Worm (Caenorhabditis elegans) whole organism, L1 larva: ENCODE measurements around the gene lec-10.
A peak's percentile ranks its signal among the peaks of the same experiment; 100 is the strongest.

Experiments
- C04F5.9 ChIP-seq: sonication (generic microtip); optimal IDR thresholded peaks from 2 replicates; lab custom pipeline; 2016; ENCODE audit warnings: missing genetic modification characterization, missing compliant biosample characterization
- C16A3.4 ChIP-seq: fragments of 150-350 bp; optimal IDR thresholded peaks from 2 replicates; lab custom pipeline; 2014; ENCODE audit warnings: missing biosample characterization, missing genetic modification characterization
- C34B4.2 ChIP-seq: sonication (generic microtip); optimal IDR thresholded peaks from 2 replicates; lab custom pipeline; 2017; ENCODE audit warnings: mild to moderate bottlenecking, missing genetic modification characterization, missing compliant biosample characterization
- Y116A8C.19 ChIP-seq: sonication (generic microtip); optimal IDR thresholded peaks from 2 replicates; lab custom pipeline; 2016; ENCODE audit warnings: missing compliant biosample characterization, missing genetic modification characterization, borderline replicate concordance
- aha-1 ChIP-seq: fragments of 150-350 bp; optimal IDR thresholded peaks from 2 replicates; lab custom pipeline; 2014; ENCODE audit warnings: missing biosample characterization, missing genetic modification characterization
- ceh-63 ChIP-seq: fragments of 200-800 bp; sonication (Bioruptor generic); optimal IDR thresholded peaks from 2 replicates; lab custom pipeline; 2018; ENCODE audit warnings: mild to moderate bottlenecking, missing genetic modification characterization, missing compliant biosample characterization
- ceh-90 ChIP-seq: sonication (generic microtip); optimal IDR thresholded peaks from 2 replicates; lab custom pipeline; 2016; ENCODE audit warnings: missing genetic modification characterization, missing compliant biosample characterization
- ces-1 ChIP-seq: fragments of 150-350 bp; optimal IDR thresholded peaks from 2 replicates; lab custom pipeline; 2014; ENCODE audit warnings: missing biosample characterization, missing genetic modification reagents, missing genetic modification characterization
- dpl-1 ChIP-seq, 3 experiments: fragments of 150-350 bp in 2 of 3; sonication (generic microtip) in 1 of 3; optimal IDR thresholded peaks; 2 replicates each; lab custom pipeline; 2014 to 2017; ENCODE audit warnings: missing biosample characterization in 3 of 3, missing genetic modification characterization in 3 of 3, missing genetic modification reagents in 3 of 3
- efl-1 ChIP-seq, 4 experiments: fragments of 150-350 bp; optimal IDR thresholded peaks in 3 of 4; peaks in 1 of 4; 1 replicate in 1 of 4; 2 replicates in 3 of 4; lab custom pipeline; 2014; ENCODE audit warnings: missing biosample characterization in 2 of 4, missing genetic modification characterization in 2 of 4, missing genetic modification reagents in 2 of 4
- egl-13 ChIP-seq: sonication (generic microtip); optimal IDR thresholded peaks from 2 replicates; lab custom pipeline; 2016; ENCODE audit warnings: missing genotype, missing genetic modification reagents, missing genetic modification characterization, missing compliant biosample characterization
- egl-27 ChIP-seq, 2 experiments: fragments of 150-350 bp in 1 of 2; sonication (generic microtip); optimal IDR thresholded peaks; 3 replicates each; lab custom pipeline; 2017 to 2018; ENCODE audit warnings: missing biosample characterization in 2 of 2, missing genetic modification characterization in 2 of 2, missing genetic modification reagents in 2 of 2
- elt-2 ChIP-seq: sonication (generic microtip); optimal IDR thresholded peaks from 2 replicates; lab custom pipeline; 2016; ENCODE audit warnings: missing genetic modification characterization, mild to moderate bottlenecking, inconsistent platforms, missing compliant biosample characterization, missing genetic modification reagents
- elt-3 ChIP-seq, 6 experiments: fragments of 150-350 bp in 1 of 6; sonication (generic microtip); optimal IDR thresholded peaks; 2 replicates each; lab custom pipeline; 2017 to 2018; ENCODE audit warnings: missing biosample characterization in 6 of 6, missing genetic modification characterization in 6 of 6, inconsistent platforms in 1 of 6
- ets-5 ChIP-seq: fragments of 200-800 bp; sonication (Bioruptor generic); IDR thresholded peaks from 2 replicates; pipeline ENCODE4 v1.3.6; 2022; ENCODE audit warnings: missing genetic modification characterization, missing compliant biosample characterization
- fkh-4 ChIP-seq: sonication (generic microtip); optimal IDR thresholded peaks from 2 replicates; lab custom pipeline; 2016; ENCODE audit warnings: missing compliant biosample characterization, missing genetic modification characterization, borderline replicate concordance
- fkh-8 ChIP-seq: sonication (generic microtip); optimal IDR thresholded peaks from 2 replicates; lab custom pipeline; 2016; ENCODE audit warnings: mild to moderate bottlenecking, missing genetic modification characterization, missing compliant biosample characterization
- fos-1 ChIP-seq: fragments of 150-350 bp; optimal IDR thresholded peaks from 2 replicates; lab custom pipeline; 2014; ENCODE audit warnings: missing biosample characterization, missing genetic modification characterization
- grh-1 ChIP-seq: fragments of 200-800 bp; sonication (Bioruptor generic); IDR thresholded peaks from 2 replicates; pipeline ENCODE4 v1.3.6; 2022; ENCODE audit warnings: missing genetic modification reagents, missing genetic modification characterization, missing compliant biosample characterization
- hlh-17 ChIP-seq: fragments of 200-800 bp; sonication (Bioruptor generic); optimal IDR thresholded peaks from 2 replicates; lab custom pipeline; 2018; ENCODE audit warnings: missing genetic modification characterization, mild to moderate bottlenecking, missing compliant biosample characterization, moderate library complexity, borderline replicate concordance
- hpl-2 ChIP-seq: fragments of 150-350 bp; optimal IDR thresholded peaks from 2 replicates; lab custom pipeline; 2014; ENCODE audit warnings: missing biosample characterization, missing genetic modification reagents, missing genetic modification characterization
- irx-1 ChIP-seq: sonication (generic microtip); optimal IDR thresholded peaks from 2 replicates; lab custom pipeline; 2016; ENCODE audit warnings: missing genetic modification characterization, missing compliant biosample characterization
- isw-1 ChIP-seq: fragments of 200-800 bp; sonication (Bioruptor generic); IDR thresholded peaks from 2 replicates; pipeline ENCODE4 v1.3.6; 2022; ENCODE audit warnings: missing genetic modification characterization, missing compliant biosample characterization
- lin-13 ChIP-seq: fragments of 150-350 bp; optimal IDR thresholded peaks from 2 replicates; lab custom pipeline; 2014; ENCODE audit warnings: missing biosample characterization, missing genetic modification reagents, missing genetic modification characterization
- lir-3 ChIP-seq: sonication (generic microtip); optimal IDR thresholded peaks from 2 replicates; lab custom pipeline; 2016; ENCODE audit warnings: mild to moderate bottlenecking, missing genetic modification characterization, moderate library complexity, missing compliant biosample characterization; ENCODE audit not compliant: poor library complexity
- lsy-2 ChIP-seq, 2 experiments: fragments of 150-350 bp; optimal IDR thresholded peaks; 2 replicates each; lab custom pipeline; 2014; ENCODE audit warnings: missing biosample characterization in 2 of 2, missing genetic modification characterization in 2 of 2
- mdl-1 ChIP-seq, 2 experiments: fragments of 150-350 bp; optimal IDR thresholded peaks; 2 replicates each; lab custom pipeline; 2014 to 2017; ENCODE audit warnings: missing biosample characterization in 2 of 2, missing genetic modification characterization in 2 of 2, inconsistent platforms in 1 of 2
- mef-2 ChIP-seq: fragments of 150-350 bp; optimal IDR thresholded peaks from 2 replicates; lab custom pipeline; 2014; ENCODE audit warnings: missing biosample characterization, missing genetic modification characterization
- mep-1 ChIP-seq: fragments of 150-350 bp; optimal IDR thresholded peaks from 2 replicates; lab custom pipeline; 2014; ENCODE audit warnings: missing biosample characterization, missing genetic modification characterization
- nhr-11 ChIP-seq: fragments of 150-350 bp; optimal IDR thresholded peaks from 2 replicates; lab custom pipeline; 2014; ENCODE audit warnings: missing biosample characterization, missing genetic modification characterization
- nhr-19 ChIP-seq: fragments of 200-800 bp; sonication (Bioruptor generic); conservative IDR thresholded peaks from 2 replicates; pipeline ENCODE4 v1.3.6; 2022; ENCODE audit warnings: missing genetic modification characterization, missing compliant biosample characterization
- nhr-20 ChIP-seq: sonication (generic microtip); optimal IDR thresholded peaks from 2 replicates; lab custom pipeline; 2016; ENCODE audit warnings: mild to moderate bottlenecking, missing genetic modification characterization, missing compliant biosample characterization
- nhr-237 ChIP-seq: fragments of 150-350 bp; optimal IDR thresholded peaks from 2 replicates; lab custom pipeline; 2014; ENCODE audit warnings: missing biosample characterization, missing genetic modification characterization
- nhr-28 ChIP-seq: fragments of 150-350 bp; optimal IDR thresholded peaks from 2 replicates; lab custom pipeline; 2014; ENCODE audit warnings: missing biosample characterization, missing genetic modification characterization
- nhr-47 ChIP-seq: sonication (generic microtip); optimal IDR thresholded peaks from 2 replicates; lab custom pipeline; 2016; ENCODE audit warnings: mild to moderate bottlenecking, missing genetic modification characterization, moderate library complexity, missing compliant biosample characterization
- nhr-76 ChIP-seq: sonication (generic microtip); optimal IDR thresholded peaks from 2 replicates; lab custom pipeline; 2017; ENCODE audit warnings: missing biosample characterization, missing genetic modification characterization
- nhr-77 ChIP-seq: fragments of 150-350 bp; optimal IDR thresholded peaks from 2 replicates; lab custom pipeline; 2014; ENCODE audit warnings: missing biosample characterization, missing genetic modification characterization
- nhr-84 ChIP-seq: sonication (generic microtip); optimal IDR thresholded peaks from 2 replicates; lab custom pipeline; 2017; ENCODE audit warnings: missing biosample characterization, missing genetic modification characterization
- nhr-85 ChIP-seq: sonication (generic microtip); peaks from one replicate; lab custom pipeline; 2016; ENCODE audit warnings: missing genetic modification characterization, inconsistent platforms, missing compliant biosample characterization
- nhr-90 ChIP-seq: sonication (generic microtip); optimal IDR thresholded peaks from 2 replicates; lab custom pipeline; 2016; ENCODE audit warnings: mild to moderate bottlenecking, missing genetic modification characterization, missing compliant biosample characterization; ENCODE audit not compliant: poor library complexity
- pax-3 ChIP-seq: fragments of 200-800 bp; sonication (Bioruptor generic); optimal IDR thresholded peaks from 2 replicates; lab custom pipeline; 2018; ENCODE audit warnings: mild to moderate bottlenecking, missing genetic modification characterization, moderate library complexity, missing compliant biosample characterization
- pqm-1 ChIP-seq: sonication (generic microtip); optimal IDR thresholded peaks from 3 replicates; lab custom pipeline; 2017; ENCODE audit warnings: missing biosample characterization, missing genetic modification characterization
- skn-1 ChIP-seq: fragments of 150-350 bp; optimal IDR thresholded peaks from 2 replicates; lab custom pipeline; 2014; ENCODE audit warnings: missing biosample characterization, missing genetic modification characterization
- snpc-4 ChIP-seq: fragments of 150-350 bp; optimal IDR thresholded peaks from 2 replicates; lab custom pipeline; 2014; ENCODE audit warnings: missing biosample characterization, missing genetic modification characterization
- sup-37 ChIP-seq: fragments of 200-800 bp; sonication (Bioruptor generic); optimal IDR thresholded peaks from 2 replicates; lab custom pipeline; 2018; ENCODE audit warnings: mild to moderate bottlenecking, missing genetic modification characterization, missing compliant biosample characterization
- swsn-7 ChIP-seq: sonication (generic microtip); optimal IDR thresholded peaks from 2 replicates; lab custom pipeline; 2016; ENCODE audit warnings: missing genetic modification characterization, missing compliant biosample characterization
- tlp-1 ChIP-seq: fragments of 150-350 bp; optimal IDR thresholded peaks from 2 replicates; lab custom pipeline; 2014; ENCODE audit warnings: missing biosample characterization, missing genetic modification characterization
- unc-86 ChIP-seq: sonication (generic microtip); optimal IDR thresholded peaks from 2 replicates; lab custom pipeline; 2016; ENCODE audit warnings: missing genetic modification characterization, missing compliant biosample characterization
- unc-98 ChIP-seq: fragments of 200-800 bp; sonication (Bioruptor generic); IDR thresholded peaks from 2 replicates; pipeline ENCODE4 v1.3.6; 2022; ENCODE audit warnings: missing genetic modification characterization, missing compliant biosample characterization
- ztf-11 ChIP-seq, 2 experiments: sonication (generic microtip); optimal IDR thresholded peaks; 2 replicates each; lab custom pipeline; 2016 to 2017; ENCODE audit warnings: missing genetic modification characterization in 2 of 2, missing biosample characterization in 1 of 2, missing compliant biosample characterization in 1 of 2
- ztf-4 ChIP-seq: fragments of 150-350 bp; optimal IDR thresholded peaks from 2 replicates; lab custom pipeline; 2014; ENCODE audit warnings: missing biosample characterization, missing genetic modification characterization

The lec-10 gene

ce11 chrV:6517305-6518224 is 28.6 kb upstream of the lec-10 start:
- TF ChIP-seq pax-3 (tag; lab: Kevin White, UChicago) (no peak), hpl-2 (GFP tag; lab: Kevin White, UChicago) (no peak), nhr-237 (tag; lab: Kevin White, UChicago) (no peak), ceh-63 (GFP tag; lab: Kevin White, UChicago) (no peak), nhr-76 (tag; lab: Kevin White, UChicago) (no peak), ets-5 (GFP tag; lab: Robert Waterston, UW) (no peak), ztf-11 (tag; optimal IDR thresholded peaks at IDR 0.05; lab: Kevin White, UChicago) (no peak), skn-1 (no peak), mdl-1 (tag; optimal IDR thresholded peaks at IDR 0.05; lab: Kevin White, UChicago) (peak in 1 of 2 experiments; percentile 80), C04F5.9 (no peak), sup-37 (no peak), nhr-47 (no peak), pqm-1 (no peak), efl-1 (optimal IDR thresholded peaks at IDR 0.05; lab: Kevin White, UChicago) (no peak), efl-1 (GFP tag; optimal IDR thresholded peaks at IDR 0.05 in 1 of 2; lab: Kevin White, UChicago) (peak in 1 of 2 experiments; percentile 86), snpc-4 (tag; lab: Kevin White, UChicago) (no peak), isw-1 (GFP tag; lab: Robert Waterston, UW) (no peak), nhr-84 (tag; lab: Kevin White, UChicago) (no peak), nhr-90 (tag; lab: Kevin White, UChicago) (peak; percentile 40), nhr-20 (tag; lab: Kevin White, UChicago) (peak; percentile 55), unc-86 (tag; lab: Kevin White, UChicago) (no peak), nhr-85 (peak; percentile 88), ceh-90 (tag; lab: Kevin White, UChicago) (no peak), fkh-8 (no peak), hlh-17 (GFP tag; lab: Kevin White, UChicago) (no peak), ztf-4 (tag; lab: Kevin White, UChicago) (peak; percentile 51), ces-1 (GFP tag; lab: Kevin White, UChicago) (no peak), lsy-2 (tag; optimal IDR thresholded peaks at IDR 0.05; lab: Kevin White, UChicago) (peak; percentile 8 to 33), aha-1 (peak; percentile 49), egl-27 (tag; optimal IDR thresholded peaks at IDR 0.05; lab: Kevin White, UChicago) (no peak), fos-1 (tag; lab: Kevin White, UChicago) (no peak), elt-3 (tag; optimal IDR thresholded peaks at IDR 0.05; lab: Kevin White, UChicago) (peak in 2 of 6 experiments; percentile 55 to 72), dpl-1 (GFP tag; optimal IDR thresholded peaks at IDR 0.05; lab: Kevin White, UChicago) (no peak), mep-1 (tag; lab: Kevin White, UChicago) (peak; percentile 57), nhr-77 (no peak), Y116A8C.19 (tag; lab: Kevin White, UChicago) (no peak), egl-13 (tag; lab: Kevin White, UChicago) (no peak), nhr-19 (peak; percentile 70), nhr-11 (tag; lab: Kevin White, UChicago) (no peak), irx-1 (tag; lab: Kevin White, UChicago) (peak; percentile 6), C16A3.4 (peak; percentile 26), fkh-4 (no peak), nhr-28 (tag; lab: Kevin White, UChicago) (no peak), lin-13 (peak; percentile 17), lir-3 (tag; lab: Kevin White, UChicago) (peak; percentile 5), swsn-7 (peak; percentile 27), elt-2 (tag; lab: Kevin White, UChicago) (no peak), grh-1 (GFP tag; lab: Robert Waterston, UW) (no peak), tlp-1 (no peak), C34B4.2 (tag; lab: Kevin White, UChicago) (no peak), unc-98 (no peak), mef-2 (no peak)
